Worm (Caenorhabditis elegans): ENCODE results near the gene D1086.6.

DNA sequence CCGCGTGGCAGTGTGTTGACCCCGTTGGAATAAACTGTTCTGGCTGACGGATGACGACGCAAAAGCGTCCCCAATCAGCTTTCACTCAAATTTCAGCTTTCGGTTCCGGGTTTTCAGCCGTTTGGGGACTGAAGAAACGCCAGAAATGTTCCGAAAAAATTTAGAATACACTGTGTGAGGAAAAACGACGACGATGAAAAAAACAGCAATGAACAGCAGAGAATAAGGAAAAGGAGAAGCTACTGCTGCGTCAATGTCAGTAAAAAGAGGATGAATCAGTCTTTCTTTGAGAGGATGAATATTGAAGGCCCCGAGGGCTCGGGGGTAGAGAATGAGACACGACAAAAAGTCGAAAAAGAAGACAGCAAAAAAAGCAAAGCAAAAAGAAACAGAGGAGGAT lies 49.3 kb downstream of the D1086.6 start:
- TF ChIP-seq mdl-1 (tag; optimal IDR thresholded peaks at IDR 0.05) (no peak), egl-27 (tag; optimal IDR thresholded peaks at IDR 0.05) (no peak), aha-1 (tag) (peak; percentile 97), unc-62 (GFP tag; optimal IDR thresholded peaks at IDR 0.05 in 1 of 2) (peak in 1 of 2 experiments; percentile 45), unc-62 (tag; optimal IDR thresholded peaks at IDR 0.05) (no peak), jun-1 (tag; optimal IDR thresholded peaks at IDR 0.05) (no peak), lir-3 (tag; optimal IDR thresholded peaks at IDR 0.05) (no peak), nhr-76 (tag; optimal IDR thresholded peaks at IDR 0.05) (no peak), nhr-11 (tag; optimal IDR thresholded peaks at IDR 0.05) (no peak), nhr-48 (tag; optimal IDR thresholded peaks at IDR 0.05) (no peak), gei-8 (GFP tag; optimal IDR thresholded peaks at IDR 0.05) (no peak), lin-15B (tag; optimal IDR thresholded peaks at IDR 0.05) (no peak), skn-1 (tag; optimal IDR thresholded peaks at IDR 0.05) (no peak)
